Fruit fly (Drosophila melanogaster): ENCODE results near the gene tin.

tin gene

dm6 chr3R:21393005-21393729 is 14.4 kb downstream of the tin start (continued):
- TF ChIP-seq CG14965 (GFP tag; optimal IDR thresholded peaks at IDR 0.05; ENCODE audit: borderline replicate concordance): no peak
- no peak for TF ChIP-seq Max (GFP tag; optimal IDR thresholded peaks at IDR 0.05)
- no peak for TF ChIP-seq CG34224 (GFP tag; IDR thresholded peaks at IDR 0.05; ENCODE audit: partially characterized antibody)
- TF ChIP-seq PHDP (tag; optimal IDR thresholded peaks at IDR 0.05): no peak
- peak; percentile 78 for TF ChIP-seq CG4360 (GFP tag; IDR thresholded peaks at IDR 0.05)
- TF ChIP-seq HLH3B (GFP tag; IDR thresholded peaks at IDR 0.05): no peak
- no peak for TF ChIP-seq ttk (GFP tag; IDR thresholded peaks at IDR 0.05)
- TF ChIP-seq Lpt (GFP tag; optimal IDR thresholded peaks at IDR 0.05): no peak
- TF ChIP-seq tup (GFP tag; optimal IDR thresholded peaks at IDR 0.05): no peak
- peak; percentile 7 for TF ChIP-seq CG12391 (tag; optimal IDR thresholded peaks at IDR 0.05)
- no peak for TF ChIP-seq Lim3 (GFP tag; IDR thresholded peaks at IDR 0.05)
- no peak for TF ChIP-seq CG17361 (GFP tag; IDR thresholded peaks at IDR 0.05)
- TF ChIP-seq btn (GFP tag; optimal IDR thresholded peaks at IDR 0.05): no peak
- TF ChIP-seq NFAT (GFP tag; IDR thresholded peaks at IDR 0.05): no peak
- no peak for TF ChIP-seq CG8089 (GFP tag; optimal IDR thresholded peaks at IDR 0.05)
- TF ChIP-seq CG18476 (GFP tag; optimal IDR thresholded peaks at IDR 0.05): no peak
- TF ChIP-seq Taf1 (GFP tag; IDR thresholded peaks at IDR 0.05): no peak
- TF ChIP-seq CG30431 (GFP tag; optimal IDR thresholded peaks at IDR 0.05): no peak
- no peak for TF ChIP-seq yki (optimal IDR thresholded peaks at IDR 0.05)
- no peak for TF ChIP-seq CG11560 (tag; IDR thresholded peaks at IDR 0.05)
- TF ChIP-seq CG10979 (tag; optimal IDR thresholded peaks at IDR 0.05): peak; percentile 13
- TF ChIP-seq hkb (optimal IDR thresholded peaks at IDR 0.05): no peak
- TF ChIP-seq hkb (GFP tag; IDR thresholded peaks at IDR 0.05): no peak
- peak; percentile 98 for TF ChIP-seq D19A (tag; optimal IDR thresholded peaks at IDR 0.05)
- TF ChIP-seq nom (GFP tag; optimal IDR thresholded peaks at IDR 0.05): no peak
- no peak for TF ChIP-seq Gsc (GFP tag; IDR thresholded peaks at IDR 0.05)
- no peak for TF ChIP-seq Drgx (GFP tag; IDR thresholded peaks at IDR 0.05)
- no peak for TF ChIP-seq zfh2 (GFP tag; optimal IDR thresholded peaks at IDR 0.05)
- peak; percentile 99 for TF ChIP-seq twi (tag; optimal IDR thresholded peaks at IDR 0.05)
- no peak for TF ChIP-seq grau (tag; optimal IDR thresholded peaks at IDR 0.05)
- TF ChIP-seq sens (GFP tag): peak; percentile 53
- no peak for TF ChIP-seq CG15479 (GFP tag; optimal IDR thresholded peaks at IDR 0.05)
- TF ChIP-seq onecut (GFP tag; IDR thresholded peaks at IDR 0.05): no peak
- TF ChIP-seq dmrt11E (tag; optimal IDR thresholded peaks at IDR 0.05): peak; percentile 34
- TF ChIP-seq tio (GFP tag; optimal IDR thresholded peaks at IDR 0.05): no peak
- TF ChIP-seq CG2678 (tag; optimal IDR thresholded peaks at IDR 0.05): no peak
- TF ChIP-seq lmd (GFP tag; IDR thresholded peaks at IDR 0.05): no peak

dm6 chr3R:21399642-21400041 is 20.9 kb downstream of the tin start, which contains the start of gene Ugt49B2:
Ugt49B2 (minus strand) TSS chr3R:21399742.
- peak; percentile 73 for TF ChIP-seq Meics (GFP tag; optimal IDR thresholded peaks at IDR 0.05)
- TF ChIP-seq cad (GFP tag; optimal IDR thresholded peaks at IDR 0.05): no peak

- TF ChIP-seq ssp (GFP tag; IDR thresholded peaks at IDR 0.05) (no peak), Side (GFP tag; optimal IDR thresholded peaks at IDR 0.05) (no peak), B-H2 (GFP tag; optimal IDR thresholded peaks at IDR 0.05) (no peak), eyg (GFP tag; optimal IDR thresholded peaks at IDR 0.05) (no peak), CG11398 (GFP tag; optimal IDR thresholded peaks at IDR 0.05) (no peak), Rfx (GFP tag; IDR thresholded peaks at IDR 0.05) (no peak), MESR4 (GFP tag; optimal IDR thresholded peaks at IDR 0.05) (no peak), tio (GFP tag; optimal IDR thresholded peaks at IDR 0.05) (no peak)
Measured at dm6 chr3R:21403435-21403834, 24.7 kb downstream of the tin start, which contains the start of gene CG7907. CG7907 (plus strand) TSS chr3R:21403735.

Data from whole organism, embryonic.